Fruit fly (Drosophila melanogaster) whole organism, embryonic: ENCODE measurements around the gene Sec23.

Experiments used
- Abd-B ChIP-seq: fragments of 200-800 bp; sonication (Bioruptor generic); optimal IDR thresholded peaks from 2 replicates; lab custom pipeline; 2018; ENCODE audit warnings: missing biosample characterization, mild to moderate bottlenecking, missing genetic modification characterization, moderate library complexity
- Adf1 ChIP-seq: fragments of 200-800 bp; sonication (Bioruptor generic); IDR thresholded peaks from 2 replicates; pipeline ENCODE4 v1.3.6; 2022; ENCODE audit warnings: missing biosample characterization, missing genetic modification characterization
- Bgb ChIP-seq: fragments of 200-800 bp; sonication (Bioruptor generic); IDR thresholded peaks from 2 replicates; pipeline ENCODE4 v1.3.6; 2022; ENCODE audit warnings: missing biosample characterization, missing genetic modification characterization; ENCODE audit not compliant: partially characterized antibody
- CG10209 ChIP-seq: fragments of 200-800 bp; sonication (Bioruptor generic); optimal IDR thresholded peaks from 3 replicates; lab custom pipeline; 2017; ENCODE audit warnings: missing biosample characterization, mild to moderate bottlenecking, missing genetic modification characterization, missing genetic modification reagents
- CG10366 ChIP-seq: fragments of 200-800 bp; sonication (Bioruptor generic); IDR thresholded peaks from 2 replicates; pipeline ENCODE4 v1.3.6; 2022; ENCODE audit warnings: missing biosample characterization, missing genetic modification characterization
- CG10431 ChIP-seq: fragments of 200-800 bp; sonication (Bioruptor generic); optimal IDR thresholded peaks from 3 replicates; lab custom pipeline; 2018; ENCODE audit warnings: missing biosample characterization, mild to moderate bottlenecking, missing genetic modification characterization
- CG11085 ChIP-seq: fragments of 200-800 bp; sonication (Bioruptor generic); IDR thresholded peaks from 2 replicates; pipeline ENCODE4 v1.3.6; 2022; ENCODE audit warnings: missing biosample characterization, missing genetic modification characterization
- CG1233 ChIP-seq: fragments of 200-800 bp; sonication (Bioruptor generic); optimal IDR thresholded peaks from 4 replicates; lab custom pipeline; 2018; ENCODE audit warnings: missing biosample characterization, mild to moderate bottlenecking, missing genetic modification characterization
- CG14441 ChIP-seq: fragments of 200-800 bp; sonication (Bioruptor generic); IDR thresholded peaks from 2 replicates; pipeline ENCODE4 v1.3.6; 2022; ENCODE audit warnings: missing biosample characterization, missing genetic modification characterization
- CG14710 ChIP-seq: fragments of 200-800 bp; sonication (Bioruptor generic); optimal IDR thresholded peaks from 3 replicates; lab custom pipeline; 2019; ENCODE audit warnings: missing biosample characterization, mild to moderate bottlenecking, missing genetic modification characterization, moderate library complexity
- CG17186 ChIP-seq: fragments of 200-800 bp; sonication (Bioruptor generic); optimal IDR thresholded peaks from 3 replicates; lab custom pipeline; 2017; ENCODE audit warnings: missing biosample characterization, missing genetic modification reagents, missing genetic modification characterization
- CG17385 ChIP-seq: fragments of 200-800 bp; sonication (Bioruptor generic); optimal IDR thresholded peaks from 3 replicates; lab custom pipeline; 2018; ENCODE audit warnings: missing biosample characterization, mild to moderate bottlenecking, missing genetic modification characterization
- CG31224 ChIP-seq: fragments of 200-800 bp; sonication (Bioruptor generic); IDR thresholded peaks from 2 replicates; pipeline ENCODE4 v1.3.6; 2022; ENCODE audit warnings: missing biosample characterization, missing genetic modification characterization
- CG31441 ChIP-seq: fragments of 200-800 bp; sonication (Bioruptor generic); IDR thresholded peaks from 2 replicates; pipeline ENCODE4 v1.3.6; 2022; ENCODE audit warnings: missing biosample characterization, missing genetic modification characterization
- CG3281 ChIP-seq: fragments of 200-800 bp; sonication (Bioruptor generic); optimal IDR thresholded peaks from 3 replicates; lab custom pipeline; 2017; ENCODE audit warnings: missing biosample characterization, mild to moderate bottlenecking, missing genetic modification characterization
- CG34224 ChIP-seq: fragments of 200-800 bp; sonication (Bioruptor generic); IDR thresholded peaks from 3 replicates; pipeline ENCODE4 v1.3.6; 2022; ENCODE audit warnings: missing biosample characterization, missing genetic modification characterization; ENCODE audit not compliant: partially characterized antibody
- CG4820 ChIP-seq: fragments of 200-800 bp; sonication (Bioruptor generic); optimal IDR thresholded peaks from 3 replicates; lab custom pipeline; 2016; ENCODE audit warnings: missing biosample characterization, missing genetic modification characterization
- CG6272 ChIP-seq: fragments of 200-800 bp; sonication (Bioruptor generic); IDR thresholded peaks from 2 replicates; pipeline ENCODE4 v1.3.6; 2022; ENCODE audit warnings: missing biosample characterization, missing genetic modification characterization
- CG8359 ChIP-seq: fragments of 200-800 bp; sonication (Bioruptor generic); optimal IDR thresholded peaks from 2 replicates; lab custom pipeline; 2017; ENCODE audit warnings: missing biosample characterization, mild to moderate bottlenecking, missing genetic modification characterization, borderline replicate concordance
- CG8924 ChIP-seq: fragments of 200-800 bp; optimal IDR thresholded peaks from 3 replicates; lab custom pipeline; 2019; ENCODE audit warnings: missing biosample characterization, mild to moderate bottlenecking, missing genetic modification characterization, moderate library complexity
- CG9817 ChIP-seq: fragments of 200-800 bp; sonication (Bioruptor generic); optimal IDR thresholded peaks from 2 replicates; lab custom pipeline; 2018; ENCODE audit warnings: missing biosample characterization, mild to moderate bottlenecking, missing genetic modification characterization, moderate library complexity
- Fer2 ChIP-seq: fragments of 200-800 bp; sonication (Bioruptor generic); optimal IDR thresholded peaks from 2 replicates; lab custom pipeline; 2018; ENCODE audit warnings: missing biosample characterization, mild to moderate bottlenecking, missing genetic modification characterization, moderate library complexity
- HLH54F ChIP-seq: fragments of 200-800 bp; sonication (Bioruptor generic); optimal IDR thresholded peaks from 3 replicates; lab custom pipeline; 2016; ENCODE audit warnings: missing biosample characterization, missing genetic modification characterization
- HmgD ChIP-seq: fragments of 200-800 bp; sonication (Bioruptor generic); optimal IDR thresholded peaks from 3 replicates; lab custom pipeline; 2016; ENCODE audit warnings: missing biosample characterization, missing genetic modification characterization
- Mrtf ChIP-seq: fragments of 200-800 bp; sonication (Bioruptor generic); IDR thresholded peaks from 3 replicates; pipeline ENCODE4 v1.3.6; 2022; ENCODE audit warnings: missing biosample characterization, missing genetic modification characterization
- Oaz ChIP-seq: fragments of 200-800 bp; sonication (Bioruptor generic); IDR thresholded peaks from 2 replicates; pipeline ENCODE4 v1.3.6; 2022; ENCODE audit warnings: missing biosample characterization, missing genetic modification characterization
- PHDP ChIP-seq: fragments of 200-800 bp; sonication (Bioruptor generic); optimal IDR thresholded peaks from 3 replicates; lab custom pipeline; 2018; ENCODE audit warnings: missing biosample characterization, mild to moderate bottlenecking, missing genetic modification characterization, moderate library complexity
- Ptx1 ChIP-seq: fragments of 200-800 bp; sonication (Bioruptor generic); IDR thresholded peaks from 2 replicates; pipeline ENCODE4 v1.3.6; 2022; ENCODE audit warnings: missing biosample characterization, missing genetic modification characterization
- Stat92E ChIP-seq, 3 experiments: fragments of >200 bp in 2 of 3; fragments of 200-800 bp in 1 of 3; sonication (Bioruptor generic) in 1 of 3; optimal IDR thresholded peaks; 2 replicates each; lab custom pipeline; 2017 to 2019; ENCODE audit warnings: missing biosample characterization in 3 of 3, missing genetic modification characterization in 3 of 3, mild to moderate bottlenecking in 1 of 3, moderate library complexity in 1 of 3
- az2 ChIP-seq: fragments of 200-800 bp; sonication (Bioruptor generic); optimal IDR thresholded peaks from 3 replicates; lab custom pipeline; 2016; ENCODE audit warnings: missing biosample characterization, missing genetic modification characterization
- cato ChIP-seq: fragments of 200-800 bp; sonication (Bioruptor generic); optimal IDR thresholded peaks from 2 replicates; lab custom pipeline; 2016; ENCODE audit warnings: missing biosample characterization, missing genetic modification characterization, borderline replicate concordance
- cg ChIP-seq: fragments of 200-800 bp; sonication (Bioruptor generic); optimal IDR thresholded peaks from 3 replicates; lab custom pipeline; 2019; ENCODE audit warnings: missing biosample characterization, mild to moderate bottlenecking, missing genetic modification characterization, moderate library complexity
- dmrt11E ChIP-seq: fragments of 200-800 bp; sonication (Bioruptor generic); optimal IDR thresholded peaks from 3 replicates; lab custom pipeline; 2018; ENCODE audit warnings: missing biosample characterization, mild to moderate bottlenecking, missing genetic modification characterization, moderate library complexity
- hb ChIP-seq: fragments of 200-800 bp; sonication (Bioruptor generic); IDR thresholded peaks from 3 replicates; pipeline ENCODE4 v1.3.6; 2022; ENCODE audit warnings: missing biosample characterization, missing genetic modification characterization; ENCODE audit not compliant: partially characterized antibody
- inv ChIP-seq: fragments of 200-800 bp; sonication (Bioruptor generic); IDR thresholded peaks from 2 replicates; pipeline ENCODE4 v1.3.6; 2022; ENCODE audit warnings: missing biosample characterization, missing genetic modification characterization; ENCODE audit not compliant: partially characterized antibody
- kay ChIP-seq: fragments of 200-800 bp; sonication (Bioruptor generic); optimal IDR thresholded peaks from 2 replicates; lab custom pipeline; 2016; ENCODE audit warnings: missing biosample characterization, missing genetic modification characterization
- lilli ChIP-seq: fragments of 200-800 bp; sonication (Bioruptor generic); optimal IDR thresholded peaks from 3 replicates; lab custom pipeline; 2016; ENCODE audit warnings: missing biosample characterization, missing genetic modification characterization
- lmd ChIP-seq: fragments of 200-800 bp; sonication (Bioruptor generic); IDR thresholded peaks from 2 replicates; pipeline ENCODE4 v1.3.6; 2022; ENCODE audit warnings: missing biosample characterization, missing genetic modification characterization
- luna ChIP-seq: fragments of 200-800 bp; sonication (Bioruptor generic); optimal IDR thresholded peaks from 2 replicates; lab custom pipeline; 2016; ENCODE audit warnings: missing biosample characterization, missing genetic modification characterization
- odd ChIP-seq: fragments of 200-800 bp; sonication (Bioruptor generic); optimal IDR thresholded peaks from 2 replicates; lab custom pipeline; 2017; ENCODE audit warnings: missing biosample characterization, mild to moderate bottlenecking, missing genetic modification characterization
- pfk ChIP-seq: fragments of 200-800 bp; sonication (Bioruptor generic); optimal IDR thresholded peaks from 2 replicates; lab custom pipeline; 2018; ENCODE audit warnings: missing biosample characterization, mild to moderate bottlenecking, missing genetic modification characterization, moderate library complexity
- row ChIP-seq: fragments of 200-800 bp; sonication (Bioruptor generic); IDR thresholded peaks from 3 replicates; pipeline ENCODE4 v1.3.6; 2022; ENCODE audit warnings: missing biosample characterization, missing genetic modification characterization
- scrt ChIP-seq: fragments of 200-800 bp; sonication (Bioruptor generic); optimal IDR thresholded peaks from 2 replicates; lab custom pipeline; 2018; ENCODE audit warnings: missing biosample characterization, mild to moderate bottlenecking, missing genetic modification characterization, moderate library complexity
- sens ChIP-seq: fragments of 200-800 bp; sonication (Bioruptor generic); peaks from one replicate; lab custom pipeline; 2016; ENCODE audit warnings: missing biosample characterization, missing genetic modification characterization
- sim ChIP-seq: fragments of 200-800 bp; sonication (Bioruptor generic); IDR thresholded peaks from 2 replicates; pipeline ENCODE4 v1.3.6; 2022; ENCODE audit warnings: missing biosample characterization, missing genetic modification characterization
- stwl ChIP-seq: fragments of 200-800 bp; sonication (Bioruptor generic); optimal IDR thresholded peaks from 3 replicates; lab custom pipeline; 2018; ENCODE audit warnings: missing biosample characterization, mild to moderate bottlenecking, missing genetic modification characterization, moderate library complexity
- sug ChIP-seq: fragments of 200-800 bp; optimal IDR thresholded peaks from 2 replicates; lab custom pipeline; 2019; ENCODE audit warnings: missing biosample characterization, mild to moderate bottlenecking, missing genetic modification characterization, moderate library complexity
- trem ChIP-seq: fragments of 200-800 bp; optimal IDR thresholded peaks from 3 replicates; lab custom pipeline; 2019; ENCODE audit warnings: missing biosample characterization, mild to moderate bottlenecking, missing genetic modification characterization, moderate library complexity
- twi ChIP-seq: fragments of 200-800 bp; optimal IDR thresholded peaks from 2 replicates; lab custom pipeline; 2019; ENCODE audit warnings: missing biosample characterization, mild to moderate bottlenecking, missing genetic modification characterization, moderate library complexity
- unc-4 ChIP-seq: fragments of 200-800 bp; sonication (Bioruptor generic); IDR thresholded peaks from 2 replicates; pipeline ENCODE4 v1.3.6; 2022; ENCODE audit warnings: missing biosample characterization, missing genetic modification characterization; ENCODE audit not compliant: partially characterized antibody
- unpg ChIP-seq: fragments of 200-800 bp; sonication (Bioruptor generic); optimal IDR thresholded peaks from 3 replicates; lab custom pipeline; 2018; ENCODE audit warnings: missing biosample characterization, mild to moderate bottlenecking, missing genetic modification characterization, moderate library complexity

Sec23 gene

dm6 chr3R:5613114-5613443 lies 35.8 kb upstream of the Sec23 start, which contains the start of gene Atu (continued):
- TF ChIP-seq kay (GFP tag; lab: Kevin White, UChicago) (no peak), CG9817 (tag; lab: Kevin White, UChicago) (peak; percentile 25), CG10209 (GFP tag; lab: Kevin White, UChicago) (no peak), CG3281 (GFP tag; lab: Kevin White, UChicago) (peak; percentile 2), odd (GFP tag; lab: Kevin White, UChicago) (no peak), cato (GFP tag; lab: Kevin White, UChicago) (peak; percentile 12), PHDP (tag; lab: Kevin White, UChicago) (no peak), CG8359 (GFP tag; lab: Kevin White, UChicago) (no peak), Oaz (GFP tag; lab: Robert Waterston, UW) (no peak), Ptx1 (no peak), unc-4 (GFP tag; lab: Robert Waterston, UW) (peak; percentile 94), cg (GFP tag; lab: Kevin White, UChicago) (peak; percentile 87), luna (GFP tag; lab: Kevin White, UChicago) (no peak), CG10366 (GFP tag; lab: Robert Waterston, UW) (no peak), CG14441 (GFP tag; lab: Robert Waterston, UW) (no peak), dmrt11E (peak; percentile 15), trem (tag; lab: Kevin White, UChicago) (peak; percentile 94), pfk (no peak), CG6272 (GFP tag; lab: Robert Waterston, UW) (no peak), CG31441 (GFP tag; lab: Robert Waterston, UW) (peak; percentile 43; the same call in 1 of the 2 replicates), CG17186 (GFP tag; lab: Kevin White, UChicago) (peak; percentile 57), CG14710 (tag; lab: Kevin White, UChicago) (peak; percentile 70), CG17385 (GFP tag; lab: Kevin White, UChicago) (no peak), CG10431 (no peak), sug (tag; lab: Kevin White, UChicago) (peak; percentile 64), unpg (GFP tag; lab: Kevin White, UChicago) (no peak), Bgb (peak; percentile 87), HmgD (GFP tag; lab: Kevin White, UChicago) (peak; percentile 51), Abd-B (GFP tag; lab: Kevin White, UChicago) (peak; percentile 73), Mrtf (no peak), lmd (no peak), CG31224 (GFP tag; lab: Robert Waterston, UW) (no peak), CG8924 (tag; lab: Kevin White, UChicago) (peak; percentile 33), sens (peak; percentile 88), CG4820 (GFP tag; lab: Kevin White, UChicago) (peak; percentile 61), scrt (no peak), az2 (GFP tag; lab: Kevin White, UChicago) (no peak), sim (no peak), inv (peak; percentile 90), stwl (tag; lab: Kevin White, UChicago) (peak; percentile 60), Fer2 (no peak), lilli (peak; percentile 48), hb (GFP tag; lab: Robert Waterston, UW) (peak; percentile 94), CG1233 (GFP tag; lab: Kevin White, UChicago) (no peak), CG11085 (no peak), CG34224 (GFP tag; lab: Robert Waterston, UW) (peak; percentile 94), row (GFP tag; lab: Robert Waterston, UW) (peak; percentile 62), twi (tag; lab: Kevin White, UChicago) (peak; percentile 31), HLH54F (GFP tag; lab: Kevin White, UChicago) (peak; percentile 39), Stat92E (GFP tag; optimal IDR thresholded peaks at IDR 0.05; lab: Kevin White, UChicago) (no peak), Adf1 (GFP tag; lab: Robert Waterston, UW) (no peak)
